Worm (Caenorhabditis elegans): ENCODE results near the gene kcnl-1.

DNA sequence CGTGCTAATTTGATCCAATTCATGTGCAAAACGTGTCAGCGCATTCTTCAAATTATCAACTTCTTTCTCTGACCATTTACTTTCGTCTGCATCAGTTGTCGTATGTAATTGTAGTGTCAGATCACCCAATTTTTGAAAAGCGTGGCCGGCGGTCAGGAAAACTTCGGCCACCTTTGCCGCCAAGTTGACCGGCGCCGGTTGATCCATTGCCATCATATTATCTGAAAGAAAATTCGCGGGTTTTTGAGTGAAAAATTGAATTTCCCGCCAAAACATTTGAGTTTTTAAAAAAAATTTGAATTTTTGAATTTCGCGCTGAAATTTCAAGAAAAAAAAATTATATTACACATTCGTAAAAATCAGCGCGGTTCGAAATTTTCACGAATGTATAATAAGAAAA is 72.7 kb downstream of the kcnl-1 start:
- no peak for TF ChIP-seq dpl-1 (GFP tag; optimal IDR thresholded peaks at IDR 0.05)
- no peak for TF ChIP-seq egl-27 (tag; optimal IDR thresholded peaks at IDR 0.05)
- no peak for TF ChIP-seq nhr-77 (tag; optimal IDR thresholded peaks at IDR 0.05)
- TF ChIP-seq lin-39 (tag; optimal IDR thresholded peaks at IDR 0.05) = no peak
- TF ChIP-seq elt-3 (tag; optimal IDR thresholded peaks at IDR 0.05) = no peak
- no peak for TF ChIP-seq ama-1 (optimal IDR thresholded peaks at IDR 0.05)
- TF ChIP-seq lir-3 (tag; optimal IDR thresholded peaks at IDR 0.05; ENCODE audit: poor library complexity) = no peak
- no peak for TF ChIP-seq elt-2 (tag; optimal IDR thresholded peaks at IDR 0.05)
- TF ChIP-seq lsy-2 (tag; optimal IDR thresholded peaks at IDR 0.05) = no peak

All from whole organism, L1 larva.